Worm (Caenorhabditis elegans) whole organism, L3 larva: Measurements from ENCODE around the gene sru-23.

ENCODE experiments used
- egl-27 ChIP-seq: sonication (generic microtip); optimal IDR thresholded peaks from 4 replicates; lab custom pipeline; 2017; ENCODE audit warnings: missing biosample characterization, missing genetic modification reagents, missing genetic modification characterization
- elt-1 ChIP-seq: fragments of 150-350 bp; optimal IDR thresholded peaks from 2 replicates; lab custom pipeline; 2014; ENCODE audit warnings: missing biosample characterization, missing genetic modification characterization
- elt-2 ChIP-seq: sonication (generic microtip); optimal IDR thresholded peaks from 2 replicates; lab custom pipeline; 2016; ENCODE audit warnings: missing genetic modification reagents, mild to moderate bottlenecking, missing genetic modification characterization, missing compliant biosample characterization
- elt-3 ChIP-seq, 3 experiments: fragments of 150-350 bp in 1 of 3; sonication (generic microtip) in 2 of 3; optimal IDR thresholded peaks; 2 replicates in 2 of 3; 4 replicates in 1 of 3; lab custom pipeline; 2014 to 2017; ENCODE audit warnings: missing biosample characterization in 3 of 3, missing genetic modification characterization in 3 of 3
- nhr-76 ChIP-seq: fragments of 150-350 bp; sonication (generic microtip); optimal IDR thresholded peaks from 5 replicates; lab custom pipeline; 2014; ENCODE audit warnings: missing biosample characterization, missing genetic modification characterization
- pha-4 ChIP-seq: fragments of 150-350 bp; optimal IDR thresholded peaks from 2 replicates; lab custom pipeline; 2014; ENCODE audit warnings: missing biosample characterization, missing genetic modification reagents, missing genetic modification characterization
- pqm-1 ChIP-seq: fragments of 150-350 bp; optimal IDR thresholded peaks from 2 replicates; lab custom pipeline; 2017; ENCODE audit warnings: missing biosample characterization, missing genetic modification characterization, inconsistent platforms
- skn-1 ChIP-seq: fragments of 150-350 bp; optimal IDR thresholded peaks from 2 replicates; lab custom pipeline; 2014; ENCODE audit warnings: missing biosample characterization, missing genetic modification characterization
- zag-1 ChIP-seq: fragments of 150-350 bp; optimal IDR thresholded peaks from 2 replicates; lab custom pipeline; 2014; ENCODE audit warnings: missing biosample characterization, missing genetic modification characterization

ce11 chrV:15921102-15921501, 51.3 kb downstream of the sru-23 start, which contains the start of gene cdr-1:
- TF ChIP-seq pha-4 (tag; lab: Kevin White, UChicago): no peak
- no peak for TF ChIP-seq zag-1 (tag; lab: Kevin White, UChicago)
- no peak for TF ChIP-seq nhr-76 (tag; lab: Kevin White, UChicago)
- TF ChIP-seq skn-1 (tag; lab: Kevin White, UChicago): no peak
- no peak for TF ChIP-seq egl-27
- peak; percentile 38 for TF ChIP-seq pqm-1 (tag; lab: Kevin White, UChicago)
- TF ChIP-seq elt-2: peak; percentile 46
- TF ChIP-seq elt-1 (tag; lab: Kevin White, UChicago): no peak
- TF ChIP-seq elt-3 (tag; optimal IDR thresholded peaks at IDR 0.05; lab: Kevin White, UChicago): no peak
